Worm (Caenorhabditis elegans) whole organism, L2 larva: Measurements from ENCODE around the gene W09G10.9.

ENCODE experiments used
- C34F6.9 ChIP-seq: fragments of 150-350 bp; optimal IDR thresholded peaks from 2 replicates; lab custom pipeline; 2014; ENCODE audit warnings: missing biosample characterization, missing genetic modification characterization
- F13H6.1 ChIP-seq: sonication (generic microtip); optimal IDR thresholded peaks from 2 replicates; lab custom pipeline; 2016; ENCODE audit warnings: missing genetic modification characterization, missing compliant biosample characterization
- R02D3.7 ChIP-seq: fragments of 150-350 bp; optimal IDR thresholded peaks from 2 replicates; lab custom pipeline; 2014; ENCODE audit warnings: missing biosample characterization, missing genetic modification characterization
- Y55F3AM.14 ChIP-seq: fragments of 200-800 bp; sonication (Bioruptor generic); optimal IDR thresholded peaks from 2 replicates; lab custom pipeline; 2018; ENCODE audit warnings: mild to moderate bottlenecking, missing genetic modification characterization, missing compliant biosample characterization
- aly-2 ChIP-seq: fragments of 150-350 bp; optimal IDR thresholded peaks from 2 replicates; lab custom pipeline; 2014; ENCODE audit warnings: missing biosample characterization, missing genetic modification characterization
- ama-1 ChIP-seq: fragments of 150-350 bp; optimal IDR thresholded peaks from 2 replicates; lab custom pipeline; 2018; ENCODE audit warnings: inconsistent platforms
- blmp-1 ChIP-seq: sonication (generic microtip); optimal IDR thresholded peaks from 2 replicates; lab custom pipeline; 2017; ENCODE audit warnings: missing genetic modification characterization, mild to moderate bottlenecking, missing compliant biosample characterization, antibody characterized with exemption, moderate library complexity; ENCODE audit not compliant: insufficient read depth
- ceh-16 ChIP-seq: fragments of 150-350 bp; optimal IDR thresholded peaks from 2 replicates; lab custom pipeline; 2014; ENCODE audit warnings: missing biosample characterization, missing genetic modification characterization
- ceh-82 ChIP-seq: fragments of 150-350 bp; optimal IDR thresholded peaks from 2 replicates; lab custom pipeline; 2014; ENCODE audit warnings: missing biosample characterization, missing genetic modification characterization
- crh-2 ChIP-seq: sonication (generic microtip); optimal IDR thresholded peaks from 2 replicates; lab custom pipeline; 2017; ENCODE audit warnings: missing biosample characterization, missing genetic modification characterization
- dmd-4 ChIP-seq: sonication (generic microtip); optimal IDR thresholded peaks from 2 replicates; lab custom pipeline; 2017; ENCODE audit warnings: missing biosample characterization, missing genetic modification characterization
- egl-27 ChIP-seq: sonication (generic microtip); optimal IDR thresholded peaks from 3 replicates; lab custom pipeline; 2017; ENCODE audit warnings: missing biosample characterization, missing genetic modification reagents, missing genetic modification characterization
- elt-1 ChIP-seq: fragments of 150-350 bp; optimal IDR thresholded peaks from 2 replicates; lab custom pipeline; 2014; ENCODE audit warnings: missing biosample characterization, missing genetic modification characterization
- fos-1 ChIP-seq: fragments of 150-350 bp; optimal IDR thresholded peaks from 2 replicates; lab custom pipeline; 2014; ENCODE audit warnings: missing biosample characterization, missing genetic modification characterization
- gmeb-1 ChIP-seq: fragments of 150-350 bp; optimal IDR thresholded peaks from 2 replicates; lab custom pipeline; 2014; ENCODE audit warnings: missing biosample characterization, missing genetic modification characterization
- lin-11 ChIP-seq: fragments of 150-350 bp; sonication (generic microtip); optimal IDR thresholded peaks from 2 replicates; lab custom pipeline; 2014; ENCODE audit warnings: missing biosample characterization, missing genetic modification characterization, inconsistent platforms, mixed read lengths
- lin-13 ChIP-seq: fragments of 150-350 bp; optimal IDR thresholded peaks from 2 replicates; lab custom pipeline; 2014; ENCODE audit warnings: missing biosample characterization, missing genetic modification reagents, missing genetic modification characterization
- lin-39 ChIP-seq: fragments of 150-350 bp; optimal IDR thresholded peaks from 2 replicates; lab custom pipeline; 2014; ENCODE audit warnings: missing biosample characterization, missing genetic modification reagents, missing genetic modification characterization
- lsy-2 ChIP-seq, 2 experiments: fragments of 150-350 bp in 1 of 2; sonication (generic microtip) in 1 of 2; optimal IDR thresholded peaks; 2 replicates each; lab custom pipeline; 2014 to 2017; ENCODE audit warnings: missing biosample characterization in 2 of 2, missing genetic modification characterization in 2 of 2
- mab-5 ChIP-seq: fragments of 150-350 bp; optimal IDR thresholded peaks from 2 replicates; lab custom pipeline; 2014; ENCODE audit warnings: missing biosample characterization, missing genetic modification characterization
- mbf-1 ChIP-seq: sonication (generic microtip); optimal IDR thresholded peaks from 2 replicates; lab custom pipeline; 2017; ENCODE audit warnings: missing biosample characterization, missing genetic modification characterization
- mdl-1 ChIP-seq, 2 experiments: fragments of 150-350 bp in 1 of 2; sonication (generic microtip) in 1 of 2; optimal IDR thresholded peaks; 2 replicates each; lab custom pipeline; 2017; ENCODE audit warnings: missing biosample characterization in 2 of 2, missing genetic modification characterization in 2 of 2
- nhr-10 ChIP-seq: sonication (generic microtip); optimal IDR thresholded peaks from 2 replicates; lab custom pipeline; 2017; ENCODE audit warnings: missing biosample characterization, missing genetic modification characterization
- nhr-11 ChIP-seq: fragments of 150-350 bp; optimal IDR thresholded peaks from 2 replicates; lab custom pipeline; 2014; ENCODE audit warnings: missing biosample characterization, missing genetic modification characterization
- nhr-12 ChIP-seq: fragments of 150-350 bp; optimal IDR thresholded peaks from 2 replicates; lab custom pipeline; 2014; ENCODE audit warnings: missing biosample characterization, missing genetic modification characterization
- nhr-129 ChIP-seq: fragments of 150-350 bp; optimal IDR thresholded peaks from 2 replicates; lab custom pipeline; 2014; ENCODE audit warnings: missing biosample characterization, missing genetic modification characterization
- nhr-21 ChIP-seq: fragments of 150-350 bp; optimal IDR thresholded peaks from 2 replicates; lab custom pipeline; 2014; ENCODE audit warnings: missing biosample characterization, missing genetic modification characterization
- nhr-23 ChIP-seq: fragments of 150-350 bp; optimal IDR thresholded peaks from 2 replicates; lab custom pipeline; 2014; ENCODE audit warnings: missing biosample characterization, missing genetic modification reagents, missing genetic modification characterization
- nhr-237 ChIP-seq: fragments of 150-350 bp; optimal IDR thresholded peaks from 2 replicates; lab custom pipeline; 2014; ENCODE audit warnings: missing biosample characterization, missing genetic modification characterization
- nhr-6 ChIP-seq: fragments of 150-350 bp; optimal IDR thresholded peaks from 2 replicates; lab custom pipeline; 2014; ENCODE audit warnings: missing biosample characterization, missing genetic modification characterization
- nhr-77 ChIP-seq: fragments of 150-350 bp; optimal IDR thresholded peaks from 2 replicates; lab custom pipeline; 2014; ENCODE audit warnings: missing biosample characterization, missing genetic modification characterization
- peb-1 ChIP-seq: fragments of 150-350 bp; optimal IDR thresholded peaks from 2 replicates; lab custom pipeline; 2014; ENCODE audit warnings: missing biosample characterization, missing genetic modification characterization
- skn-1 ChIP-seq: sonication (generic microtip); optimal IDR thresholded peaks from 2 replicates; lab custom pipeline; 2017; ENCODE audit warnings: missing biosample characterization, missing genetic modification characterization
- sma-9 ChIP-seq, 2 experiments: fragments of 150-350 bp in 1 of 2; sonication (generic microtip) in 1 of 2; optimal IDR thresholded peaks; 2 replicates each; lab custom pipeline; 2014 to 2016; ENCODE audit warnings: missing genetic modification characterization in 2 of 2, mild to moderate bottlenecking in 1 of 2, missing biosample characterization in 1 of 2, missing compliant biosample characterization in 1 of 2, missing genetic modification reagents in 1 of 2, moderate library complexity in 1 of 2
- snpc-4 ChIP-seq: fragments of 150-350 bp; optimal IDR thresholded peaks from 2 replicates; lab custom pipeline; 2014; ENCODE audit warnings: missing biosample characterization, missing genetic modification characterization
- unc-39 ChIP-seq: fragments of 150-350 bp; optimal IDR thresholded peaks from 2 replicates; lab custom pipeline; 2014; ENCODE audit warnings: missing biosample characterization, missing genetic modification characterization
- unc-55 ChIP-seq: fragments of 150-350 bp; sonication (generic microtip); optimal IDR thresholded peaks from 3 replicates; lab custom pipeline; 2014; ENCODE audit warnings: missing biosample characterization, missing genetic modification reagents, missing genetic modification characterization
- zag-1 ChIP-seq: fragments of 150-350 bp; optimal IDR thresholded peaks from 2 replicates; lab custom pipeline; 2014; ENCODE audit warnings: missing biosample characterization, missing genetic modification characterization
- ztf-1 ChIP-seq: fragments of 200-800 bp; sonication (Bioruptor generic); conservative IDR thresholded peaks from 2 replicates; pipeline ENCODE4 v1.3.6; 2022; ENCODE audit warnings: missing genetic modification characterization, missing compliant biosample characterization
- ztf-11 ChIP-seq: sonication (generic microtip); optimal IDR thresholded peaks from 2 replicates; lab custom pipeline; 2017; ENCODE audit warnings: missing biosample characterization, missing genetic modification characterization
- ztf-4 ChIP-seq: fragments of 150-350 bp; optimal IDR thresholded peaks from 2 replicates; lab custom pipeline; 2014; ENCODE audit warnings: missing biosample characterization, missing genetic modification characterization

Gene W09G10.9

DNA sequence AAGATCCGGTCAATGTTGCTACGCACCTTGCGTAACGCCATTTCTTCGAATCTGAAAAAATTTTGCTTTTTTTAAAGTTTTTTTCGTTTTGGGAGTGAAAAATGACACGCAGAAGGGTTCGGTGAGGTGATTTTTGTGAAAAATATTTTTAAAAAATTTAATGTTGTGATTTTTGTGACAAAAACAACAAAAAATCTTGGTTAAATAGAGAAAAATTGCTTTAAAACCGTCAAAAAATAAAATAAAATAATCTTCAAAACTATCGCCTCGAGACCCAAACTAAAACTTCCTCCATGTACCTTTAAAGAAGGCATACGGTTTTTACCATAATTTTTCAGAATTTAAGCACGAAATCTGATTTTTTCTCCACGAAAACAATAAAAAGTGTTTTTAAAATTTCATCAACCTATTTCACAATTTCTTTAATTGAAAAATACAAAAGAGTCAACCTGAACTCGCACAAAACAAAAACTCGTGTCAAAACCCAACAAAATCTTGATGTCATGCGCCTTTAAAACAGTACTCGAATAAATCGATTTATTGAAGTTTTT, 24.9 kb downstream of the W09G10.9 start, which contains the start of gene apd-3:
Gene apd-3, minus strand, starts transcription at position 51 of the 551 bp plus-strand sequence.
- TF ChIP-seq egl-27 (tag; lab: Kevin White, UChicago) (no peak), nhr-129 (no peak), aly-2 (no peak), F13H6.1 (tag; lab: Kevin White, UChicago) (no peak), ama-1 (lab: Kevin White, UChicago) (no peak), ztf-4 (tag; lab: Kevin White, UChicago) (no peak), ceh-16 (tag; lab: Kevin White, UChicago) (no peak), nhr-237 (no peak), nhr-77 (tag; lab: Kevin White, UChicago) (no peak), fos-1 (no peak), peb-1 (tag; lab: Kevin White, UChicago) (no peak), lsy-2 (tag; optimal IDR thresholded peaks at IDR 0.05; lab: Kevin White, UChicago) (no peak), R02D3.7 (tag; lab: Kevin White, UChicago) (no peak), nhr-23 (tag; lab: Kevin White, UChicago) (no peak), mbf-1 (tag; lab: Kevin White, UChicago) (no peak), mab-5 (tag; lab: Kevin White, UChicago) (no peak)

DNA sequence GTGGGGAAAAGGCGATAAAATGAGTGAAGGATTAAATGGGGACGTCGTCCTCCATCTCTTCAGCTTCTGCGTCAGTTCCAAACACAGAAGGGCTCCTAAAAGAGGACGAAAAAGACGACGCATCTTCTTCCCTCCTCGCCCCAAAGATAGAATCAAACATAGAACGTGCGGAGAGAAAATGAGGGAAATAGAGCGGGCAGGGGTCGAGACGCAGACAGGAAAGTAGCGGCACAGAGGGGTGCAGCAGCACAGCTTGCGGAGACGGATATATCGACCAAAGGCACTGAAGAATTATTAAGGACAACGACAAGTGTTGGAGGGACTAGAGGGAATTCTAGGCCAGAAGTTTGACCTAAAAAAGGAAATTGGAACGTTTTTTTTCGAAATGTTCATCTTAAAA, 25.7 kb downstream of the W09G10.9 start:
- no peak for TF ChIP-seq nhr-10 (tag; lab: Kevin White, UChicago)
- no peak for TF ChIP-seq lin-39
- peak; percentile 40 for TF ChIP-seq lin-13
- peak in 1 of 2 experiments; percentile 38 for TF ChIP-seq mdl-1 (tag; optimal IDR thresholded peaks at IDR 0.05; lab: Kevin White, UChicago)
- no peak for TF ChIP-seq ztf-1 (GFP tag; lab: Robert Waterston, UW)
- TF ChIP-seq skn-1 (tag; lab: Kevin White, UChicago): no peak
- TF ChIP-seq mab-5 (tag; lab: Kevin White, UChicago): peak; percentile 46
- no peak for TF ChIP-seq unc-39 (tag; lab: Kevin White, UChicago)
- TF ChIP-seq lsy-2 (tag; optimal IDR thresholded peaks at IDR 0.05; lab: Kevin White, UChicago): peak in 1 of 2 experiments; percentile 68
- no peak for TF ChIP-seq fos-1
- TF ChIP-seq nhr-23 (tag; lab: Kevin White, UChicago): no peak
- peak; percentile 42 for TF ChIP-seq zag-1 (tag; lab: Kevin White, UChicago)
- no peak for TF ChIP-seq nhr-77 (tag; lab: Kevin White, UChicago)
- TF ChIP-seq elt-1 (tag; lab: Kevin White, UChicago): no peak
- peak; percentile 66 for TF ChIP-seq C34F6.9
- TF ChIP-seq ceh-16 (tag; lab: Kevin White, UChicago): no peak
- peak; percentile 40 for TF ChIP-seq nhr-129
- TF ChIP-seq nhr-21: no peak
- TF ChIP-seq crh-2 (tag; lab: Kevin White, UChicago): no peak
- peak; percentile 66 for TF ChIP-seq unc-55 (GFP tag; lab: Kevin White, UChicago)
- no peak for TF ChIP-seq sma-9 (GFP tag; optimal IDR thresholded peaks at IDR 0.05; lab: Kevin White, UChicago)
- TF ChIP-seq sma-9 (tag; optimal IDR thresholded peaks at IDR 0.05; lab: Kevin White, UChicago): no peak
- no peak for TF ChIP-seq R02D3.7 (tag; lab: Kevin White, UChicago)
- TF ChIP-seq nhr-11: no peak
- peak; percentile 16 for TF ChIP-seq snpc-4 (tag; lab: Kevin White, UChicago)

DNA sequence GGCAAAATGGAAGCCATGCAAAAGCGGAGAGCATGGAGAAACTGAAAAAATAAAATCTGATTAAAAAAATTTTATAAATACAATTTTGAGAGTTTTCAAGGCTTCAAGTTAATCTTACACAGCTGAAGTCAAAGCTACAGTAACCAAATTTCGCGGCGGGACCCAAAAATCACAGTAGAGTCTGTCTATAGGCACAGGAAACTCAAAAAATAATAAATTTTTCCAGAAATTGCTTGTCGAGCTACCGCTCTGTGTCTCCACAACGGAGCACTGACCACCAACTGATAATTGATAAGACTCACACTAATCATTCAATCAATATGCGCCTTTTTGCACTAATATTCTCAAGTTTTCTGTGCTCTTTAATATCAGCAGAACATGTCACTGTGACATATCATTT, 28.8 kb downstream of the W09G10.9 start, which contains the start of gene W10G11.19:
Gene W10G11.19, plus strand, starts transcription at position 301 of the 400 bp plus-strand sequence.
- TF ChIP-seq fos-1 (peak; percentile 38), ztf-11 (tag; lab: Kevin White, UChicago) (no peak)

DNA sequence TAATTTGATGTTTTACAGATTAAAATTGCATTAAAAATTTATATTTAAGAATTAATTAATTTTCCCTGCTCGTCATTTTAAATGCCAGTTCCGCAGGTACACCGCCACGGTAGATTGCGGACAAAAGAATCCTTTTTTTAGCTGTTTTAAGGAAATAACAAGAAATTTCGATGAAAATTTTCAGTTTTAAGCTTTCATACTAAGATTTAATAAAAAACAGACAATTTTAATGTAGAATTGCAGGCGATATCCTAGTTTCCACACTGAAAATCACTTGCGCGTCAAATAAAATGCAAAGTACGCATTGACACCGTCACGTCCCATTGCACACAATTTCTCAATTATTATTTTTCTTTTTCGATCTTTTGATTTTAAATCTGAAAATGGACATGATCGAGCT, 31.9 kb downstream of the W09G10.9 start, which contains the start of gene dnc-3:
Gene dnc-3, plus strand, starts transcription at position 272 of the 400 bp plus-strand sequence.
- TF ChIP-seq nhr-12 (tag; lab: Kevin White, UChicago) (no peak), snpc-4 (tag; lab: Kevin White, UChicago) (no peak), ama-1 (lab: Kevin White, UChicago) (no peak), egl-27 (tag; lab: Kevin White, UChicago) (no peak), ztf-4 (tag; lab: Kevin White, UChicago) (no peak), C34F6.9 (peak; percentile 68), mbf-1 (tag; lab: Kevin White, UChicago) (no peak), unc-39 (tag; lab: Kevin White, UChicago) (no peak), nhr-10 (tag; lab: Kevin White, UChicago) (no peak), nhr-129 (peak; percentile 13), nhr-6 (peak; percentile 23), aly-2 (no peak), peb-1 (tag; lab: Kevin White, UChicago) (no peak), crh-2 (tag; lab: Kevin White, UChicago) (peak; percentile 8), ztf-1 (GFP tag; lab: Robert Waterston, UW) (no peak), nhr-77 (tag; lab: Kevin White, UChicago) (no peak), lin-39 (no peak), F13H6.1 (tag; lab: Kevin White, UChicago) (peak; percentile 58), lin-11 (tag; lab: Kevin White, UChicago) (no peak), mdl-1 (tag; optimal IDR thresholded peaks at IDR 0.05; lab: Kevin White, UChicago) (no peak), nhr-237 (no peak), skn-1 (tag; lab: Kevin White, UChicago) (no peak), R02D3.7 (tag; lab: Kevin White, UChicago) (no peak), nhr-21 (peak; percentile 28), fos-1 (peak; percentile 10), ceh-16 (tag; lab: Kevin White, UChicago) (no peak), ceh-82 (no peak), dmd-4 (tag; lab: Kevin White, UChicago) (no peak), gmeb-1 (tag; lab: Kevin White, UChicago) (peak; percentile 55), Y55F3AM.14 (GFP tag; lab: Kevin White, UChicago) (no peak), lsy-2 (tag; optimal IDR thresholded peaks at IDR 0.05; lab: Kevin White, UChicago) (peak; percentile 65 to 86), blmp-1 (tag; lab: Kevin White, UChicago) (no peak), unc-55 (GFP tag; lab: Kevin White, UChicago) (peak; percentile 45), lin-13 (peak; percentile 71), sma-9 (GFP tag; optimal IDR thresholded peaks at IDR 0.05; lab: Kevin White, UChicago) (no peak), sma-9 (tag; optimal IDR thresholded peaks at IDR 0.05; lab: Kevin White, UChicago) (no peak)
